Worm (Caenorhabditis elegans) whole organism, L4 larva: ENCODE data around the gene mlck-1.

Experiments used
- F37D6.2 ChIP-seq: sonication (generic microtip); optimal IDR thresholded peaks from 2 replicates; lab custom pipeline; 2016; ENCODE audit warnings: mild to moderate bottlenecking, missing genetic modification characterization, missing compliant biosample characterization
- F49E8.2 ChIP-seq: sonication (generic microtip); optimal IDR thresholded peaks from 2 replicates; lab custom pipeline; 2016; ENCODE audit warnings: missing compliant biosample characterization, mild to moderate bottlenecking, missing genetic modification characterization, borderline replicate concordance
- ZK546.5 ChIP-seq, 2 experiments: sonication (generic microtip); optimal IDR thresholded peaks; 2 replicates each; lab custom pipeline; 2017; ENCODE audit warnings: missing biosample characterization in 2 of 2, missing genetic modification characterization in 2 of 2
- aha-1 ChIP-seq: fragments of 150-350 bp; peaks from one replicate; lab custom pipeline; 2014; ENCODE audit warnings: missing biosample characterization, missing genetic modification characterization
- aly-2 ChIP-seq: sonication (generic microtip); optimal IDR thresholded peaks from 2 replicates; lab custom pipeline; 2018; ENCODE audit warnings: missing biosample characterization, missing genetic modification characterization
- arid-1 ChIP-seq: fragments of 200-800 bp; sonication (Bioruptor generic); conservative IDR thresholded peaks from 2 replicates; pipeline ENCODE4 v1.3.6; 2022; ENCODE audit warnings: missing genetic modification reagents, missing genetic modification characterization, missing compliant biosample characterization
- ceh-44 ChIP-seq: fragments of 200-800 bp; sonication (Bioruptor generic); IDR thresholded peaks from 2 replicates; pipeline ENCODE4 v1.3.6; 2022; ENCODE audit warnings: missing genetic modification reagents, missing genetic modification characterization, missing compliant biosample characterization
- ceh-62 ChIP-seq: sonication (generic microtip); optimal IDR thresholded peaks from 2 replicates; lab custom pipeline; 2017; ENCODE audit warnings: missing biosample characterization, missing genetic modification characterization
- ceh-82 ChIP-seq: sonication (generic microtip); optimal IDR thresholded peaks from 2 replicates; lab custom pipeline; 2017; ENCODE audit warnings: missing biosample characterization, missing genetic modification characterization
- daf-12 ChIP-seq: fragments of 150-350 bp; optimal IDR thresholded peaks from 2 replicates; lab custom pipeline; 2014; ENCODE audit warnings: missing biosample characterization, missing genetic modification reagents, missing genetic modification characterization
- daf-16 ChIP-seq, 3 experiments: sonication (generic microtip); optimal IDR thresholded peaks; 2 replicates each; lab custom pipeline; 2016 to 2017; ENCODE audit warnings: missing genetic modification characterization in 3 of 3, missing genetic modification reagents in 3 of 3, mild to moderate bottlenecking in 2 of 3, missing compliant biosample characterization in 2 of 3, missing biosample characterization in 1 of 3, moderate library complexity in 1 of 3
- daf-8 ChIP-seq: fragments of 200-800 bp; sonication (Bioruptor generic); IDR thresholded peaks from 2 replicates; pipeline ENCODE4 v1.3.6; 2022; ENCODE audit warnings: missing genetic modification characterization, missing compliant biosample characterization
- dpl-1 ChIP-seq: fragments of 150-350 bp; optimal IDR thresholded peaks from 2 replicates; lab custom pipeline; 2014; ENCODE audit warnings: missing biosample characterization, missing genetic modification reagents, missing genetic modification characterization
- egl-43 ChIP-seq: fragments of 200-800 bp; sonication (Bioruptor generic); IDR thresholded peaks from 2 replicates; pipeline ENCODE4 v1.3.6; 2022; ENCODE audit warnings: missing genetic modification reagents, missing genetic modification characterization, missing compliant biosample characterization
- lim-7 ChIP-seq: fragments of 200-800 bp; sonication (Bioruptor generic); IDR thresholded peaks from 2 replicates; pipeline ENCODE4 v1.3.6; 2022; ENCODE audit warnings: missing genetic modification characterization, missing compliant biosample characterization
- lin-1 ChIP-seq: fragments of 200-800 bp; sonication (Bioruptor generic); IDR thresholded peaks from 2 replicates; pipeline ENCODE4 v1.3.6; 2022; ENCODE audit warnings: missing genetic modification reagents, missing genetic modification characterization, missing compliant biosample characterization
- lin-15B ChIP-seq: fragments of 150-350 bp; sonication (generic microtip); optimal IDR thresholded peaks from 3 replicates; lab custom pipeline; 2014; ENCODE audit warnings: missing biosample characterization, missing genetic modification characterization
- lin-29 ChIP-seq: fragments of 200-800 bp; sonication (Bioruptor generic); IDR thresholded peaks from 2 replicates; pipeline ENCODE4 v1.3.6; 2022; ENCODE audit warnings: missing genetic modification reagents, missing genetic modification characterization, missing compliant biosample characterization
- lin-38 ChIP-seq: fragments of 200-800 bp; sonication (Bioruptor generic); IDR thresholded peaks from 2 replicates; pipeline ENCODE4 v1.3.6; 2022; ENCODE audit warnings: missing genetic modification reagents, missing genetic modification characterization, missing compliant biosample characterization
- lin-39 ChIP-seq: fragments of 150-350 bp; optimal IDR thresholded peaks from 2 replicates; lab custom pipeline; 2014; ENCODE audit warnings: missing biosample characterization, missing genetic modification reagents, missing genetic modification characterization
- mdl-1 ChIP-seq, 2 experiments: fragments of 150-350 bp in 1 of 2; sonication (generic microtip) in 1 of 2; optimal IDR thresholded peaks; 2 replicates each; lab custom pipeline; 2014 to 2017; ENCODE audit warnings: missing biosample characterization in 2 of 2, missing genetic modification characterization in 2 of 2
- mdt-29 ChIP-seq: fragments of 200-800 bp; sonication (Bioruptor generic); IDR thresholded peaks from 2 replicates; pipeline ENCODE4 v1.3.6; 2022; ENCODE audit warnings: missing genetic modification reagents, missing genetic modification characterization, missing compliant biosample characterization
- mep-1 ChIP-seq: fragments of 150-350 bp; sonication (generic microtip); optimal IDR thresholded peaks from 3 replicates; lab custom pipeline; 2014; ENCODE audit warnings: missing biosample characterization, missing genetic modification characterization
- mes-2 ChIP-seq: sonication (generic microtip); optimal IDR thresholded peaks from 2 replicates; lab custom pipeline; 2016; ENCODE audit warnings: missing genotype, mild to moderate bottlenecking, missing genetic modification characterization, missing compliant biosample characterization; ENCODE audit not compliant: poor library complexity, severe bottlenecking
- mxl-2 ChIP-seq: fragments of 200-800 bp; sonication (Bioruptor generic); conservative IDR thresholded peaks from 2 replicates; pipeline ENCODE4 v1.3.6; 2022; ENCODE audit warnings: missing genetic modification reagents, missing genetic modification characterization, missing compliant biosample characterization
- mxl-3 ChIP-seq: fragments of 200-800 bp; sonication (Bioruptor generic); optimal IDR thresholded peaks from 2 replicates; lab custom pipeline; 2018; ENCODE audit warnings: mild to moderate bottlenecking, missing genetic modification characterization, missing compliant biosample characterization
- nhr-102 ChIP-seq: sonication (generic microtip); optimal IDR thresholded peaks from 2 replicates; lab custom pipeline; 2016; ENCODE audit warnings: mild to moderate bottlenecking, missing genetic modification characterization, moderate library complexity, missing compliant biosample characterization
- nhr-25 ChIP-seq: sonication (generic microtip); optimal IDR thresholded peaks from 2 replicates; lab custom pipeline; 2017; ENCODE audit warnings: missing genetic modification characterization, mild to moderate bottlenecking, missing compliant biosample characterization, antibody characterized with exemption, moderate library complexity, borderline replicate concordance; ENCODE audit not compliant: insufficient read depth
- nhr-41 ChIP-seq: fragments of 200-800 bp; sonication (Bioruptor generic); IDR thresholded peaks from 2 replicates; pipeline ENCODE4 v1.3.6; 2022; ENCODE audit warnings: missing genetic modification reagents, missing genetic modification characterization, missing compliant biosample characterization
- nhr-76 ChIP-seq: fragments of 150-350 bp; optimal IDR thresholded peaks from 2 replicates; lab custom pipeline; 2014; ENCODE audit warnings: missing biosample characterization, missing genetic modification characterization
- nhr-77 ChIP-seq: fragments of 150-350 bp; optimal IDR thresholded peaks from 2 replicates; lab custom pipeline; 2014; ENCODE audit warnings: missing biosample characterization, missing genetic modification characterization
- pqm-1 ChIP-seq: sonication (generic microtip); optimal IDR thresholded peaks from 2 replicates; lab custom pipeline; 2017; ENCODE audit warnings: missing biosample characterization, missing genetic modification characterization
- snpc-1.2 ChIP-seq: fragments of 200-800 bp; sonication (Bioruptor generic); IDR thresholded peaks from 2 replicates; pipeline ENCODE4 v1.3.6; 2022; ENCODE audit warnings: missing genetic modification reagents, missing genetic modification characterization, missing compliant biosample characterization
- snpc-4 ChIP-seq: fragments of 150-350 bp; optimal IDR thresholded peaks from 2 replicates; lab custom pipeline; 2014; ENCODE audit warnings: missing biosample characterization, missing genetic modification characterization
- spr-1 ChIP-seq: sonication (generic microtip); optimal IDR thresholded peaks from 2 replicates; lab custom pipeline; 2016; ENCODE audit warnings: mild to moderate bottlenecking, missing genetic modification characterization, missing compliant biosample characterization
- unc-39 ChIP-seq: sonication (generic microtip); optimal IDR thresholded peaks from 2 replicates; lab custom pipeline; 2017; ENCODE audit warnings: missing biosample characterization, missing genetic modification characterization
- zag-1 ChIP-seq: fragments of 150-350 bp; optimal IDR thresholded peaks from 2 replicates; lab custom pipeline; 2014; ENCODE audit warnings: missing biosample characterization, missing genetic modification characterization
- zfp-2 ChIP-seq: sonication (generic microtip); optimal IDR thresholded peaks from 2 replicates; lab custom pipeline; 2016; ENCODE audit warnings: mild to moderate bottlenecking, missing genetic modification characterization, missing compliant biosample characterization
- zip-2 ChIP-seq: fragments of 150-350 bp; optimal IDR thresholded peaks from 2 replicates; lab custom pipeline; 2014; ENCODE audit warnings: missing biosample characterization, missing genetic modification characterization
- ztf-7 ChIP-seq: fragments of 150-350 bp; optimal IDR thresholded peaks from 2 replicates; lab custom pipeline; 2014; ENCODE audit warnings: missing biosample characterization, missing genetic modification characterization

Gene mlck-1

DNA sequence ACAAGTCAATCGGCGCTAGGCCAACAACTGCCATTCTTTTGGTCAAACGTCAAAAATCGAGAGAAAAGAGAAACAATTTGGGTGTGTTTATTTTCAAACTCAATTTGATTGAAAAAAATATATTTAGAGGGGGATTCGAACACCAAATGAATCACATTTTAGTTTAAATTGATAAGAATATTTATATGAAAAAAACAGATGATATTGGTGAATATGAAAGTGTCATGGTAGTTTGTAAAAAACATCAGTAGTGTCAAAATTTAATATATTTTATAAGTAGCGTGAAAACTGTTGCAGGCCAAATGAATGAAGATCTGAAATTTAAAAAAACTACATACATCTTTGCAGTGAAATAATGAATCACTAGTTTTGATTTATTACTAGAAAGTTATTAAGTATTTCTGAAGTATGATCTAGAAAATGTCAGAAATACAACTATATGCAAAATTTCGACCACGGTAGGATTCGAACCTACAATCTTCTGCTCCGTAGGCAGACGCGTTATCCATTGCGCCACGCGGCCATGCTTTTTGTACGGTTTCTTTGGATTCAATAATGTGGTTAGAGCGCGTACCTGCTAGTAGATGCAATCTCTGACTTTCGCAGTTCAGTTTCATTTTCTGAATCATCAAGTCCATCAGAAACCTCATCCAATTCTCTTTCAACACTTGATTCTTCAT is 51.5 kb downstream of the mlck-1 start, which contains the start of gene F19C6.4 (continued):
- TF ChIP-seq egl-43 (GFP tag; lab: Robert Waterston, UW) (no peak), ceh-44 (GFP tag; lab: Robert Waterston, UW) (no peak), zag-1 (tag; lab: Kevin White, UChicago) (no peak), ZK546.5 (tag; optimal IDR thresholded peaks at IDR 0.05; lab: Kevin White, UChicago) (no peak), mes-2 (tag; lab: Kevin White, UChicago) (no peak), dpl-1 (no peak), lin-29 (GFP tag; lab: Robert Waterston, UW) (no peak), mdl-1 (tag; optimal IDR thresholded peaks at IDR 0.05; lab: Kevin White, UChicago) (no peak), pqm-1 (tag; lab: Kevin White, UChicago) (no peak), mxl-3 (GFP tag; lab: Kevin White, UChicago) (no peak), lim-7 (GFP tag; lab: Robert Waterston, UW) (no peak), ceh-62 (no peak), ceh-82 (tag; lab: Kevin White, UChicago) (no peak), lin-1 (GFP tag; lab: Robert Waterston, UW) (no peak), daf-16 (GFP tag; optimal IDR thresholded peaks at IDR 0.05; lab: Kevin White, UChicago) (no peak), daf-16 (tag; optimal IDR thresholded peaks at IDR 0.05; lab: Kevin White, UChicago) (peak; percentile 65), F49E8.2 (no peak), daf-12 (tag; lab: Kevin White, UChicago) (no peak), daf-8 (no peak), nhr-25 (tag; lab: Kevin White, UChicago) (no peak), mdt-29 (no peak), mep-1 (no peak), lin-15B (no peak), snpc-4 (tag; lab: Kevin White, UChicago) (no peak), spr-1 (tag; lab: Kevin White, UChicago) (no peak), F37D6.2 (tag; lab: Kevin White, UChicago) (no peak), zfp-2 (tag; lab: Kevin White, UChicago) (no peak), lin-39 (no peak), snpc-1.2 (peak; percentile 90), zip-2 (no peak), mxl-2 (GFP tag; lab: Robert Waterston, UW) (no peak), nhr-41 (no peak), lin-38 (no peak), nhr-77 (tag; lab: Kevin White, UChicago) (no peak), aly-2 (tag; lab: Kevin White, UChicago) (no peak), arid-1 (peak; percentile 82), ztf-7 (tag; lab: Kevin White, UChicago) (no peak), nhr-76 (tag; lab: Kevin White, UChicago) (no peak), unc-39 (tag; lab: Kevin White, UChicago) (no peak), nhr-102 (no peak), aha-1 (peak; percentile 63)
- TF ChIP-seq, all 104 proteins: peak for 18
